Worm (Caenorhabditis elegans) whole organism, midembryonic: Measurements from ENCODE around the gene F15A4.5.

ENCODE experiments used
- flt-1 ChIP-seq: fragments of 200-800 bp; sonication (Bioruptor generic); IDR thresholded peaks from 2 replicates; pipeline ENCODE4 v1.3.6; 2022; ENCODE audit warnings: missing genetic modification characterization, missing compliant biosample characterization
- med-1 ChIP-seq: sonication (generic microtip); optimal IDR thresholded peaks from 2 replicates; lab custom pipeline; 2017; ENCODE audit warnings: missing genetic modification characterization, mild to moderate bottlenecking, missing compliant biosample characterization, antibody characterized with exemption, missing genetic modification reagents; ENCODE audit not compliant: insufficient read depth

DNA sequence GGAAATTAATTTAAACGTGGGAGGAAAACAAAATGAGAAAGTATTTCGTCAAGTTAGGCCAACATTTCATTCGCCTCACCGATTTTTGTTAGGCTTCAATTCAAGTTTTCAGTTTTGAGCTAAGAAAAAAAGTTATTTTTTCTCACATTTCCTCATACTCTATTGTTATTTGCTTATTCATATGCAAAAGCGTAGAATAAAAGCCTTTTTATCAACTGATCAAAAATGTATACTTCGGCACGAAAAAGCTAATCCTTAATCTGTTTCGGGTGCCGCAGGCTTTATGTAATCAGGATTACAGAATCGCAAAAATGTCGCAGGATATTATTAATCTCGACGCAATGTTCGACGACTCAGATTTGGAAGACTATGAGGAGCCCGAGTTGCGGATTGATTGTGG lies 18.9 kb upstream of the F15A4.5 start, which contains the start of gene T21B4.15:
- TF ChIP-seq med-1 (no peak), flt-1 (GFP tag; lab: Robert Waterston, UW) (no peak)
